Fruit fly (Drosophila melanogaster) whole organism, embryonic: ENCODE measurements around the gene PH4alphaEFB.

Source experiments
- CG10274 ChIP-seq: fragments of 200-800 bp; sonication (Bioruptor generic); optimal IDR thresholded peaks from 3 replicates; lab custom pipeline; 2017; ENCODE audit warnings: missing biosample characterization, mild to moderate bottlenecking, missing genetic modification characterization
- H2.0 ChIP-seq: fragments of 200-800 bp; sonication (Bioruptor generic); IDR thresholded peaks from 2 replicates; pipeline ENCODE4 v1.3.6; 2022; ENCODE audit warnings: missing biosample characterization, missing genetic modification characterization
- Mad ChIP-seq: fragments of 200-800 bp; sonication (Bioruptor generic); optimal IDR thresholded peaks from 2 replicates; lab custom pipeline; 2016; ENCODE audit warnings: missing biosample characterization, missing genetic modification characterization
- NK7.1 ChIP-seq: fragments of 200-800 bp; sonication (Bioruptor generic); optimal IDR thresholded peaks from 3 replicates; lab custom pipeline; 2016; ENCODE audit warnings: missing biosample characterization, missing genetic modification characterization
- Spps ChIP-seq: fragments of 200-800 bp; sonication (Bioruptor generic); optimal IDR thresholded peaks from 2 replicates; lab custom pipeline; 2018; ENCODE audit warnings: missing biosample characterization, mild to moderate bottlenecking, missing genetic modification characterization
- kah ChIP-seq: fragments of 200-800 bp; sonication (Bioruptor generic); optimal IDR thresholded peaks from 2 replicates; lab custom pipeline; 2018; ENCODE audit warnings: missing biosample characterization, mild to moderate bottlenecking, missing genetic modification characterization
- rib ChIP-seq: fragments of 200-800 bp; sonication (Bioruptor generic); IDR thresholded peaks from 2 replicates; pipeline ENCODE4 v1.3.6; 2022; ENCODE audit warnings: missing biosample characterization, missing genetic modification characterization
- so ChIP-seq: fragments of 200-800 bp; sonication (Bioruptor generic); IDR thresholded peaks from 3 replicates; pipeline ENCODE4 v1.3.6; 2022; ENCODE audit warnings: missing biosample characterization, missing genetic modification characterization
- tgo ChIP-seq: fragments of 200-800 bp; sonication (Bioruptor generic); IDR thresholded peaks from 3 replicates; pipeline ENCODE4 v1.3.6; 2022; ENCODE audit warnings: missing biosample characterization, missing genetic modification characterization

- TF ChIP-seq rib (no peak), so (GFP tag; lab: Robert Waterston, UW) (no peak), Spps (tag; lab: Kevin White, UChicago) (no peak), CG10274 (GFP tag; lab: Kevin White, UChicago) (no peak), NK7.1 (GFP tag; lab: Kevin White, UChicago) (no peak), Mad (no peak), kah (GFP tag; lab: Kevin White, UChicago) (no peak), H2.0 (GFP tag; lab: Robert Waterston, UW) (no peak), tgo (GFP tag; lab: Robert Waterston, UW) (no peak)
Observed at dm6 chr3R:30529570-30529969, 63.7 kb downstream of the PH4alphaEFB start.
